Worm (Caenorhabditis elegans) whole organism, L4 larva: ENCODE measurements around the gene F15A4.10.

Experiments
- D1046.2 ChIP-seq: fragments of 200-800 bp; sonication (Bioruptor generic); IDR thresholded peaks from 2 replicates; pipeline ENCODE4 v1.3.6; 2022; ENCODE audit warnings: missing genetic modification characterization, missing compliant biosample characterization
- R02D3.7 ChIP-seq: fragments of 150-350 bp; sonication (generic microtip); optimal IDR thresholded peaks from 3 replicates; lab custom pipeline; 2014; ENCODE audit warnings: missing biosample characterization, missing genetic modification characterization
- T26A8.4 ChIP-seq: fragments of 200-800 bp; sonication (Bioruptor generic); IDR thresholded peaks from 2 replicates; pipeline ENCODE4 v1.3.6; 2022; ENCODE audit warnings: missing genetic modification characterization, missing compliant biosample characterization
- Y105C5A.15 ChIP-seq: fragments of 200-800 bp; sonication (Bioruptor generic); IDR thresholded peaks from 2 replicates; pipeline ENCODE4 v1.3.6; 2022; ENCODE audit warnings: missing genetic modification characterization, missing compliant biosample characterization
- aha-1 ChIP-seq: fragments of 150-350 bp; peaks from one replicate; lab custom pipeline; 2014; ENCODE audit warnings: missing biosample characterization, missing genetic modification characterization
- ama-1 ChIP-seq: fragments of 150-350 bp; optimal IDR thresholded peaks from 2 replicates; lab custom pipeline; 2014; ENCODE audit warnings: inconsistent platforms, mixed read lengths
- arid-1 ChIP-seq: fragments of 200-800 bp; sonication (Bioruptor generic); conservative IDR thresholded peaks from 2 replicates; pipeline ENCODE4 v1.3.6; 2022; ENCODE audit warnings: missing genetic modification reagents, missing genetic modification characterization, missing compliant biosample characterization
- ceh-28 ChIP-seq: fragments of 150-350 bp; optimal IDR thresholded peaks from 2 replicates; lab custom pipeline; 2014; ENCODE audit warnings: missing biosample characterization, missing genetic modification reagents, missing genetic modification characterization
- ceh-32 ChIP-seq: sonication (generic microtip); optimal IDR thresholded peaks from 2 replicates; lab custom pipeline; 2016; ENCODE audit warnings: mild to moderate bottlenecking, missing genetic modification characterization, missing compliant biosample characterization; ENCODE audit not compliant: poor library complexity
- ces-1 ChIP-seq: fragments of 150-350 bp; sonication (generic microtip); optimal IDR thresholded peaks from 4 replicates; lab custom pipeline; 2014; ENCODE audit warnings: missing biosample characterization, missing genetic modification reagents, missing genetic modification characterization
- ctbp-1 ChIP-seq: fragments of 200-800 bp; sonication (Bioruptor generic); IDR thresholded peaks from 2 replicates; pipeline ENCODE4 v1.3.6; 2022; ENCODE audit warnings: missing genetic modification reagents, missing genetic modification characterization, missing compliant biosample characterization
- daf-19 ChIP-seq: fragments of 200-800 bp; sonication (Bioruptor generic); conservative IDR thresholded peaks from 2 replicates; pipeline ENCODE4 v1.3.6; 2022; ENCODE audit warnings: missing genetic modification characterization, missing compliant biosample characterization
- daf-8 ChIP-seq: fragments of 200-800 bp; sonication (Bioruptor generic); IDR thresholded peaks from 2 replicates; pipeline ENCODE4 v1.3.6; 2022; ENCODE audit warnings: missing genetic modification characterization, missing compliant biosample characterization
- duxl-1 ChIP-seq: sonication (generic microtip); optimal IDR thresholded peaks from 2 replicates; lab custom pipeline; 2016; ENCODE audit warnings: mild to moderate bottlenecking, missing genetic modification characterization, moderate library complexity, missing compliant biosample characterization; ENCODE audit not compliant: poor library complexity
- dve-1 ChIP-seq: sonication (generic microtip); optimal IDR thresholded peaks from 2 replicates; lab custom pipeline; 2017; ENCODE audit warnings: antibody characterized with exemption, mild to moderate bottlenecking, missing genetic modification characterization, missing compliant biosample characterization; ENCODE audit not compliant: insufficient read depth
- fkh-10 ChIP-seq: fragments of 150-350 bp; optimal IDR thresholded peaks from 2 replicates; lab custom pipeline; 2014; ENCODE audit warnings: missing biosample characterization, missing genetic modification reagents, missing genetic modification characterization
- gei-8 ChIP-seq: fragments of 200-800 bp; sonication (Bioruptor generic); optimal IDR thresholded peaks from 2 replicates; lab custom pipeline; 2018; ENCODE audit warnings: mild to moderate bottlenecking, missing genetic modification characterization, missing compliant biosample characterization
- hlh-11 ChIP-seq: fragments of 200-800 bp; sonication (Bioruptor generic); optimal IDR thresholded peaks from 2 replicates; lab custom pipeline; 2018; ENCODE audit warnings: mild to moderate bottlenecking, missing genetic modification characterization, missing compliant biosample characterization
- hmg-1.1 ChIP-seq: fragments of 200-800 bp; sonication (Bioruptor generic); IDR thresholded peaks from 2 replicates; pipeline ENCODE4 v1.3.6; 2022; ENCODE audit warnings: missing genetic modification reagents, missing genetic modification characterization, missing compliant biosample characterization
- lim-7 ChIP-seq: fragments of 200-800 bp; sonication (Bioruptor generic); IDR thresholded peaks from 2 replicates; pipeline ENCODE4 v1.3.6; 2022; ENCODE audit warnings: missing genetic modification characterization, missing compliant biosample characterization
- lin-1 ChIP-seq: fragments of 200-800 bp; sonication (Bioruptor generic); IDR thresholded peaks from 2 replicates; pipeline ENCODE4 v1.3.6; 2022; ENCODE audit warnings: missing genetic modification reagents, missing genetic modification characterization, missing compliant biosample characterization
- lin-13 ChIP-seq: fragments of 150-350 bp; optimal IDR thresholded peaks from 2 replicates; lab custom pipeline; 2014; ENCODE audit warnings: missing biosample characterization, missing genetic modification reagents, missing genetic modification characterization
- lin-29 ChIP-seq: fragments of 200-800 bp; sonication (Bioruptor generic); IDR thresholded peaks from 2 replicates; pipeline ENCODE4 v1.3.6; 2022; ENCODE audit warnings: missing genetic modification reagents, missing genetic modification characterization, missing compliant biosample characterization
- lir-3 ChIP-seq: sonication (generic microtip); optimal IDR thresholded peaks from 2 replicates; lab custom pipeline; 2016; ENCODE audit warnings: mild to moderate bottlenecking, missing genetic modification characterization, missing compliant biosample characterization
- madf-5 ChIP-seq, 2 experiments: fragments of 200-800 bp; sonication (Bioruptor generic); IDR thresholded peaks; 2 replicates each; pipeline ENCODE4 v1.3.6; 2022; ENCODE audit warnings: missing compliant biosample characterization in 2 of 2, missing genetic modification characterization in 2 of 2
- madf-9 ChIP-seq: fragments of 200-800 bp; sonication (Bioruptor generic); conservative IDR thresholded peaks from 2 replicates; pipeline ENCODE4 v1.3.6; 2022; ENCODE audit warnings: missing genetic modification reagents, missing genetic modification characterization, missing compliant biosample characterization
- mdt-29 ChIP-seq: fragments of 200-800 bp; sonication (Bioruptor generic); IDR thresholded peaks from 2 replicates; pipeline ENCODE4 v1.3.6; 2022; ENCODE audit warnings: missing genetic modification reagents, missing genetic modification characterization, missing compliant biosample characterization
- mep-1 ChIP-seq: fragments of 150-350 bp; sonication (generic microtip); optimal IDR thresholded peaks from 3 replicates; lab custom pipeline; 2014; ENCODE audit warnings: missing biosample characterization, missing genetic modification characterization
- mxl-2 ChIP-seq: fragments of 200-800 bp; sonication (Bioruptor generic); conservative IDR thresholded peaks from 2 replicates; pipeline ENCODE4 v1.3.6; 2022; ENCODE audit warnings: missing genetic modification reagents, missing genetic modification characterization, missing compliant biosample characterization
- nhr-10 ChIP-seq: fragments of 150-350 bp; optimal IDR thresholded peaks from 2 replicates; lab custom pipeline; 2014; ENCODE audit warnings: missing biosample characterization, missing genetic modification characterization
- nhr-237 ChIP-seq: sonication (generic microtip); optimal IDR thresholded peaks from 2 replicates; lab custom pipeline; 2017; ENCODE audit warnings: missing biosample characterization, missing genetic modification characterization
- nhr-25 ChIP-seq: sonication (generic microtip); optimal IDR thresholded peaks from 2 replicates; lab custom pipeline; 2017; ENCODE audit warnings: missing genetic modification characterization, mild to moderate bottlenecking, missing compliant biosample characterization, antibody characterized with exemption, moderate library complexity, borderline replicate concordance; ENCODE audit not compliant: insufficient read depth
- nhr-41 ChIP-seq: fragments of 200-800 bp; sonication (Bioruptor generic); IDR thresholded peaks from 2 replicates; pipeline ENCODE4 v1.3.6; 2022; ENCODE audit warnings: missing genetic modification reagents, missing genetic modification characterization, missing compliant biosample characterization
- nhr-42 ChIP-seq: fragments of 200-800 bp; sonication (Bioruptor generic); IDR thresholded peaks from 2 replicates; pipeline ENCODE4 v1.3.6; 2022; ENCODE audit warnings: missing genetic modification characterization, missing compliant biosample characterization
- nhr-48 ChIP-seq: sonication (generic microtip); optimal IDR thresholded peaks from 2 replicates; lab custom pipeline; 2016; ENCODE audit warnings: mild to moderate bottlenecking, missing genetic modification characterization, missing compliant biosample characterization
- nhr-6 ChIP-seq: fragments of 150-350 bp; optimal IDR thresholded peaks from 2 replicates; lab custom pipeline; 2014; ENCODE audit warnings: missing biosample characterization, missing genetic modification characterization
- nhr-76 ChIP-seq: fragments of 150-350 bp; optimal IDR thresholded peaks from 2 replicates; lab custom pipeline; 2014; ENCODE audit warnings: missing biosample characterization, missing genetic modification characterization
- nhr-77 ChIP-seq: fragments of 150-350 bp; optimal IDR thresholded peaks from 2 replicates; lab custom pipeline; 2014; ENCODE audit warnings: missing biosample characterization, missing genetic modification characterization
- pqm-1 ChIP-seq: sonication (generic microtip); optimal IDR thresholded peaks from 2 replicates; lab custom pipeline; 2017; ENCODE audit warnings: missing biosample characterization, missing genetic modification characterization
- rbr-2 ChIP-seq: sonication (generic microtip); optimal IDR thresholded peaks from 2 replicates; lab custom pipeline; 2016; ENCODE audit warnings: missing genotype, missing genetic modification characterization, missing compliant biosample characterization
- saeg-2 ChIP-seq: fragments of 200-800 bp; sonication (Bioruptor generic); IDR thresholded peaks from 2 replicates; pipeline ENCODE4 v1.3.6; 2022; ENCODE audit warnings: missing genetic modification reagents, missing genetic modification characterization, missing compliant biosample characterization
- snpc-4 ChIP-seq: fragments of 150-350 bp; optimal IDR thresholded peaks from 2 replicates; lab custom pipeline; 2014; ENCODE audit warnings: missing biosample characterization, missing genetic modification characterization
- spr-1 ChIP-seq: sonication (generic microtip); optimal IDR thresholded peaks from 2 replicates; lab custom pipeline; 2016; ENCODE audit warnings: mild to moderate bottlenecking, missing genetic modification characterization, missing compliant biosample characterization
- tag-97 ChIP-seq: fragments of 200-800 bp; sonication (Bioruptor generic); IDR thresholded peaks from 2 replicates; pipeline ENCODE4 v1.3.6; 2022; ENCODE audit warnings: missing genetic modification characterization, missing compliant biosample characterization
- tra-1 ChIP-seq: fragments of 200-800 bp; sonication (Bioruptor generic); IDR thresholded peaks from 2 replicates; pipeline ENCODE4 v1.3.6; 2022; ENCODE audit warnings: missing genetic modification reagents, missing genetic modification characterization, missing compliant biosample characterization
- unc-39 ChIP-seq: sonication (generic microtip); optimal IDR thresholded peaks from 2 replicates; lab custom pipeline; 2017; ENCODE audit warnings: missing biosample characterization, missing genetic modification characterization
- unc-62 ChIP-seq, 3 experiments: fragments of 150-350 bp in 1 of 3; sonication (generic microtip); optimal IDR thresholded peaks in 2 of 3; peaks in 1 of 3; 1 replicate in 1 of 3; 2 replicates in 2 of 3; lab custom pipeline; 2014 to 2017; ENCODE audit warnings: missing biosample characterization in 3 of 3, missing genetic modification characterization in 3 of 3, missing genetic modification reagents in 3 of 3, missing genotype in 1 of 3
- vab-7 ChIP-seq: fragments of 200-800 bp; sonication (Bioruptor generic); IDR thresholded peaks from 2 replicates; pipeline ENCODE4 v1.3.6; 2022; ENCODE audit warnings: missing genetic modification reagents, missing genetic modification characterization, missing compliant biosample characterization
- zag-1 ChIP-seq: fragments of 150-350 bp; optimal IDR thresholded peaks from 2 replicates; lab custom pipeline; 2014; ENCODE audit warnings: missing biosample characterization, missing genetic modification characterization
- zfp-2 ChIP-seq: sonication (generic microtip); optimal IDR thresholded peaks from 2 replicates; lab custom pipeline; 2016; ENCODE audit warnings: mild to moderate bottlenecking, missing genetic modification characterization, missing compliant biosample characterization
- zfp-3 ChIP-seq: fragments of 200-800 bp; sonication (Bioruptor generic); conservative IDR thresholded peaks from 2 replicates; pipeline ENCODE4 v1.3.6; 2022; ENCODE audit warnings: missing genetic modification reagents, missing genetic modification characterization, missing compliant biosample characterization

F15A4.10 gene

DNA sequence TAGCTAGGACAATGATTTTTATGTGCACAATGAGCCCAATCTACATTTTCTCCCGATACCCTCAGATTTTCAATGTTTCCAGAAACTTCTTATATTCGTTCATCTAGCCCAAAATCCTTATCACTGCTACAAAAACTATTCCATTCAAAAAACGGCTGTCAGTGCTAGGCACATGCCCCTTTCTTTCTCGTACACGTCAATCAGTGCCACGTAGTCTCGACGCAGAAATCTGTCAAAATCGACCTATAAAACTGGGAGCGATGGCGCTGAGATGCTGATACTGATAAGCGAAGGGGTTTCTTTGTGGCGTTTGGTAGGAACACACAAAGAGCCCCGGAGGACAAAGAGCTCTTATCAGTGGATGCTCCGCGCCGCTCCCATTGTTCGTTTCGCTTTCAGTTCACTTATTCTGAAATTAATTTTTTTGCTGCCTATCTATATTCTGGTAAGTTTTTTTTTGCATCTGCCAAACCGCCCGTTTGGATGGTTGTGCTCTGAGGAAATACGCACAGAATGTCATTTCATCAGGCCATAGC lies 33.9 kb upstream of the F15A4.10 start, which contains the start of gene srh-70:
TSS of gene srh-70 (minus strand) at position 51 of the 536 bp plus-strand sequence.
- TF ChIP-seq nhr-42 (GFP tag; lab: Robert Waterston, UW) (no peak), zfp-2 (tag; lab: Kevin White, UChicago) (no peak), pqm-1 (tag; lab: Kevin White, UChicago) (peak; percentile 94), nhr-10 (tag; lab: Kevin White, UChicago) (no peak), zfp-3 (GFP tag; lab: Robert Waterston, UW) (0 out of 2 replicates have a peak, but pooled peaks have one; percentile 20), snpc-4 (tag; lab: Kevin White, UChicago) (no peak), Y105C5A.15 (GFP tag; lab: Robert Waterston, UW) (no peak), lir-3 (tag; lab: Kevin White, UChicago) (no peak), ctbp-1 (peak; percentile 44; the same call in 1 of the 2 replicates), lin-1 (GFP tag; lab: Robert Waterston, UW) (peak; percentile 49; the same call in 1 of the 2 replicates), saeg-2 (GFP tag; lab: Robert Waterston, UW) (peak; percentile 82; the same call in 1 of the 2 replicates), unc-39 (tag; lab: Kevin White, UChicago) (no peak), nhr-6 (tag; lab: Kevin White, UChicago) (no peak), lin-29 (GFP tag; lab: Robert Waterston, UW) (no peak), nhr-25 (tag; lab: Kevin White, UChicago) (no peak), ceh-32 (tag; lab: Kevin White, UChicago) (no peak), nhr-77 (peak; percentile 86), madf-5 (GFP tag; IDR thresholded peaks at IDR 0.05; lab: Robert Waterston, UW) (no peak), rbr-2 (tag; lab: Kevin White, UChicago) (no peak), ces-1 (GFP tag; lab: Kevin White, UChicago) (no peak), aha-1 (tag; lab: Kevin White, UChicago) (peak; percentile 74), T26A8.4 (GFP tag; lab: Robert Waterston, UW) (peak; percentile 64), vab-7 (GFP tag; lab: Robert Waterston, UW) (no peak), arid-1 (GFP tag; lab: Robert Waterston, UW) (no peak), fkh-10 (no peak), daf-19 (GFP tag; lab: Robert Waterston, UW) (no peak), tag-97 (GFP tag; lab: Robert Waterston, UW) (no peak), nhr-237 (tag; lab: Kevin White, UChicago) (no peak), R02D3.7 (tag; lab: Kevin White, UChicago) (no peak), mxl-2 (GFP tag; lab: Robert Waterston, UW) (peak; percentile 70), zag-1 (tag; lab: Kevin White, UChicago) (no peak), lim-7 (GFP tag; lab: Robert Waterston, UW) (0 out of 2 replicates have a peak, but pooled peaks have one; percentile 26), lin-13 (GFP tag; lab: Kevin White, UChicago) (no peak), gei-8 (no peak), mdt-29 (GFP tag; lab: Robert Waterston, UW) (peak; percentile 97), dve-1 (tag; lab: Kevin White, UChicago) (peak; percentile 95), D1046.2 (GFP tag; lab: Robert Waterston, UW) (no peak), hlh-11 (peak; percentile 90), nhr-41 (GFP tag; lab: Robert Waterston, UW) (no peak), tra-1 (GFP tag; lab: Robert Waterston, UW) (peak; percentile 91), ama-1 (lab: Kevin White, UChicago) (peak; percentile 74), ceh-28 (tag; lab: Kevin White, UChicago) (no peak), duxl-1 (tag; lab: Kevin White, UChicago) (no peak), hmg-1.1 (GFP tag; lab: Robert Waterston, UW) (no peak), spr-1 (tag; lab: Kevin White, UChicago) (peak; percentile 36), mep-1 (tag; lab: Kevin White, UChicago) (no peak), unc-62 (GFP tag; optimal IDR thresholded peaks at IDR 0.05 in 1 of 2; lab: Kevin White, UChicago) (peak; percentile 69 to 97), unc-62 (tag; optimal IDR thresholded peaks at IDR 0.05; lab: Kevin White, UChicago) (no peak), daf-8 (GFP tag; lab: Robert Waterston, UW) (no peak), madf-9 (GFP tag; lab: Robert Waterston, UW) (no peak), nhr-48 (tag; lab: Kevin White, UChicago) (peak; percentile 65), nhr-76 (tag; lab: Kevin White, UChicago) (no peak)
